Worm (Caenorhabditis elegans) whole organism, midembryonic: ENCODE measurements around the gene R02D5.9.

Source experiments
- T22C8.4 ChIP-seq: fragments of 200-800 bp; sonication (Bioruptor generic); IDR thresholded peaks from 2 replicates; pipeline ENCODE4 v1.3.6; 2022; ENCODE audit warnings: missing genetic modification characterization, missing compliant biosample characterization
- cog-1 ChIP-seq: sonication (generic microtip); optimal IDR thresholded peaks from 2 replicates; lab custom pipeline; 2016; ENCODE audit warnings: missing genetic modification characterization, missing compliant biosample characterization
- flt-1 ChIP-seq: fragments of 200-800 bp; sonication (Bioruptor generic); IDR thresholded peaks from 2 replicates; pipeline ENCODE4 v1.3.6; 2022; ENCODE audit warnings: missing genetic modification characterization, missing compliant biosample characterization
- klf-2 ChIP-seq: fragments of 200-800 bp; sonication (Bioruptor generic); conservative IDR thresholded peaks from 2 replicates; pipeline ENCODE4 v1.3.6; 2022; ENCODE audit warnings: missing genetic modification reagents, missing genetic modification characterization, missing compliant biosample characterization
- med-1 ChIP-seq: sonication (generic microtip); optimal IDR thresholded peaks from 2 replicates; lab custom pipeline; 2017; ENCODE audit warnings: missing genetic modification characterization, mild to moderate bottlenecking, missing compliant biosample characterization, antibody characterized with exemption, missing genetic modification reagents; ENCODE audit not compliant: insufficient read depth
- ref-1 ChIP-seq: fragments of 200-800 bp; sonication (Bioruptor generic); conservative IDR thresholded peaks from 2 replicates; pipeline ENCODE4 v1.3.6; 2022; ENCODE audit warnings: missing genetic modification reagents, missing genetic modification characterization, missing compliant biosample characterization
- tab-1 ChIP-seq: fragments of 200-800 bp; sonication (Bioruptor generic); IDR thresholded peaks from 2 replicates; pipeline ENCODE4 v1.3.6; 2022; ENCODE audit warnings: missing genetic modification characterization, missing compliant biosample characterization
- ztf-23 ChIP-seq: fragments of 200-800 bp; sonication (Bioruptor generic); IDR thresholded peaks from 2 replicates; pipeline ENCODE4 v1.3.6; 2022; ENCODE audit warnings: missing genetic modification reagents, missing genetic modification characterization, missing compliant biosample characterization
- ztf-29 ChIP-seq: fragments of 200-800 bp; sonication (Bioruptor generic); IDR thresholded peaks from 2 replicates; pipeline ENCODE4 v1.3.6; 2022; ENCODE audit warnings: missing genetic modification reagents, missing genetic modification characterization, missing compliant biosample characterization

The R02D5.9 gene

DNA sequence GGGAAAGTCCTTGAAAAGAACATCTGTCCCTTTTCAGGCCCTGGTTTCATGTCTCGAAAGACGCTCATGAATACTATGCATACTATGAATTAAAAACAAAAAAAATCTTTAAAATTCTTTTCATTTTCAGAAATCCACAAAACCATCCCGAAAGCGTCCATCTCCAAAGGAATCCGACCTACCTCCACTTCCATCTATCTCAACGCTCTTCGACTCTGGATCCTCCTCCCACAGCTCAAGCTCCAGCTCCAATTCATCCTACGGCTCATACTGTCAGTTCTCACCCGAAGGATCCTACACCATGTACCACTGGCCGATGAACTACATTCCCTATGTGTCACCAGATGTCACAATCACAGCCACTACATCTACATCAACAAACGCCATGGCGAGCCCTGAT lies 2.4 kb downstream of the R02D5.9 start:
- TF ChIP-seq ztf-23 (GFP tag; lab: Robert Waterston, UW) (no peak), tab-1 (GFP tag; lab: Robert Waterston, UW) (no peak), ztf-29 (no peak), med-1 (no peak), flt-1 (GFP tag; lab: Robert Waterston, UW) (no peak)

DNA sequence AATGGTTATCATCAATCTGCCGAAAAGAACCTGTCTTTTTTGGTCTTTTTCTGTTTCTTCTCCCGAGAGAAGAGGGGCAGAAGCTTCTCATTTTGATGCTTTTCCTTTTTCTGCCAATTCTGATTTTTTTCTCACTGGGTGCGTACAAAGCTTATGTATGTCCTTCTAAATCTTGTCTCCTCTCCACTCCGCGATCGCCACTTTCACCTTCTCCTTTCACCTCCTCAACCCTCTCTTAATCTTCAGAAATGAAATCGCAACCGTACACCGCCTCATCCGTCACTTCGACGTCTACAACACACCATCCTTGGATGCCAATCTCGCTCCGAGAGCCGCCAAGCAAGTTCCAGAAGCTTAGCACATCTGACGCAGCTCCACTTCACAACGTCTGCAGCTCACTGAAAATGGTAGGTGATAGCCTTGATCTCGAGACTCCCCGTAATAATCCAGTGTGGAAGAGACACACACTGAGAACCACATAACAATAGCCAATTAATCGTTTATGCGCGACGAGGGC lies 2.9 kb downstream of the R02D5.9 start, which contains the start of gene R02D5.1:
Gene R02D5.1, plus strand, starts transcription at position 245 of the 517 bp plus-strand sequence.
- TF ChIP-seq T22C8.4 (GFP tag; lab: Robert Waterston, UW): no peak
- TF ChIP-seq med-1: no peak
- TF ChIP-seq tab-1 (GFP tag; lab: Robert Waterston, UW): no peak
- TF ChIP-seq cog-1 (tag; lab: Kevin White, UChicago): peak; percentile 9
- 0 out of 2 replicates have a peak, but pooled peaks have one; percentile 31 for TF ChIP-seq flt-1 (GFP tag; lab: Robert Waterston, UW)
- TF ChIP-seq ref-1: no peak

DNA sequence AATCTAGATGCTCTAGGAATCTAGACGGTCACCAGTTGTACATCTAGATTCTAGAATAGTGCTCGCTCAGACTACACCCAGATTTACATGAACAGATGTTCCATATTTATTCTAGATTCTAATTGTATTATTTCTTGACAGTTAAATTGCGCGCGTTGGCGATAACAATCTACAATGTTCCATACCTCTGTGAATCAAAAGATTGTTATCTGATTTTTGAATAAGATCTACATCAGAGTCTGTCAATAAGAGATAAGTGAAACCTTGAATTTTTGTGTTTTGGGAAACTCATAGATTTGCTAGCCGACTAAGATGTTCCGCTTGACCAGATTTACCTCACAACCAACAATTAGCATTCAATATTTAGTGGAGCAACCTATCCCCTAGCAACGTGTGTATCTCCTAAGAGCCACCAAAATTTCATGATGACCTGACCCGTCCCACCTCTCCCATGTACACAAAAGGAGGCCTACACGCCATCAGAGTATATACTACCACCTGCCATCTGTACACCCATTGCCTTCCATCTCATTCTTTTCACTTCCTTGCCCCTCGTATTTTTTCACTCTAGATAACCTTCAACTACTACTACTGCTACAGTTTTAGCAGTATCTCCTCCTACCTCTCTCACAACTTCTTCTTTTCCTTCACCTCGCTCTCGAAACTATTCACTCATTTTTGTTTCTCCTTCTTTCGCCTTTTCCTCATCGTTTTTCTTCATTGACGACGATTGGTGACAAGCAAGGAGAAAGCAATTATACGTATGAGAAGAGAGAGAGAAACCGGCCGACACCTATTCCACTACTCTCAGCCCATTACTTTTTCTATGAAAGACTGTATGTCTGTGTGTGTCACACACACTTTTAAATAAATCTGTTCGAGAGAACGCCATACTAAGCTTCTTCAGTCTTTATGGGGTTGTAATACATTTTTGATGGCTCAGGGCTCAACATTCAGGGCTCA lies 3.9 kb downstream of the R02D5.9 start:
- TF ChIP-seq med-1: no peak
- TF ChIP-seq ztf-29: peak; percentile 13; the same call in 1 of the 2 replicates

DNA sequence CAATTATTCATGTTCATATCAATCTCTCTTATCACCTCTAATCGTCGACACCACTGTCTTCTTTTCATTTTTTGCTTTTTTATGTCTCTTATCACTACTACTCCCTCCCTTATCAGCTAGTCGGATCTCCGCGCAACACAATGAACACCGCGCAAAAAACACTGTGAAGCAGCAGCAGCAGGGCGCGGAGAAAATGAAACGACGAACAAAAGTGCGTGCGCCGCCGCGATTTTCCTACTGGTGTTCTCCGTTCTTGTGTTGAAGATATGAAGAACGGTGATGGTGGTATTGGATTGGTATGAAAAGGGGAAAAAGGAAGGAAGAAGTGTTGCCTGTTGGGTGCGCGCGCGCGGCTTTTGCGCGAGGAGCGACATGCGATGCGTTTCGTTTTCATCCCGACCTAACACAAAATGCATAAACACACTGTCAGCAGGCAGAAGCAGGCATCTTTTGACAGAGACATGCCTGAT lies 5.1 kb downstream of the R02D5.9 start:
- TF ChIP-seq cog-1 (tag; lab: Kevin White, UChicago) (peak; percentile 51), ztf-29 (peak; percentile 60; the same call in 1 of the 2 replicates), ztf-23 (GFP tag; lab: Robert Waterston, UW) (0 out of 2 replicates have a peak, but pooled peaks have one; percentile 55), tab-1 (GFP tag; lab: Robert Waterston, UW) (no peak)

DNA sequence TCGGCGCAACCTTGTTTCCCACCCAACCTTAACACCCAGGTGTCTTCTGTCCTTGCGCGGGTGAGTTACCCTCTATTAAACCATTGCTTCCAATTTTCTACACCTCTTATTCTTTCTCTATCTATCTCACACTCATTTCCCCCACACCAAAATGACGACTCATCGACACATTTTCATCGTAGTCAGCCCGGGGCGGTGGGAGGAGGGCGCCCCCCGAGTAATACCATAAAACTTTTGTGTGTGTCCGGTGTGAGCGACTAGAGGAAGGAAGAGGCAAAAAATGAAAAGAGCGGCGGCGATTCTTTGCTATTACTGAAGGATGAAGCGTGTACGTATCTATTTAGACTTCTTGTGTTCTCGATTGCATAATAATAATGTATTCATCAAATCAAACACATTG lies 6.1 kb downstream of the R02D5.9 start:
- TF ChIP-seq cog-1 (tag; lab: Kevin White, UChicago) (no peak), ztf-23 (GFP tag; lab: Robert Waterston, UW) (no peak), klf-2 (GFP tag; lab: Robert Waterston, UW) (no peak), tab-1 (GFP tag; lab: Robert Waterston, UW) (no peak), ztf-29 (no peak), ref-1 (no peak), flt-1 (GFP tag; lab: Robert Waterston, UW) (no peak), T22C8.4 (GFP tag; lab: Robert Waterston, UW) (no peak), med-1 (no peak)

DNA sequence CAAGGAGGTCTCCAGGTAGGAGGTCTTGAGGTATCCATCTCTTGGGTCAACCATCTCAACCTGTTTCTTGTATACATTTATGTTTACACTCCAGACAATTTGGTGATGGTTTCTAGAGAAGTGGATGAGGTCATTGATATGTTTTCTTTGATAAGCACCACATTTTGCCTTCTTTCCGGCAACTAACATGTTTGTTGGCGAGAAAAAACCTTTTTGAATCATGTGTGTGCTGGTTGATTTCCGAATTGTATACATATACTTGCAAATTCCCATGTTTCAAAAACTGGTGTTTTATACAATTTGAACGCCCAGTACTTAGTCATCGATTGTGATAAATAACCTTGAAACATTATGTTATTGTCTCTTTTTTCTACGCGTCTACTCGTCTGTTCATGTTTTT lies 6.8 kb downstream of the R02D5.9 start:
- TF ChIP-seq med-1: no peak
- TF ChIP-seq klf-2 (GFP tag; lab: Robert Waterston, UW): no peak
- TF ChIP-seq flt-1 (GFP tag; lab: Robert Waterston, UW): no peak
- no peak for TF ChIP-seq tab-1 (GFP tag; lab: Robert Waterston, UW)
- no peak for TF ChIP-seq ztf-29
- TF ChIP-seq cog-1 (tag; lab: Kevin White, UChicago): no peak
- TF ChIP-seq T22C8.4 (GFP tag; lab: Robert Waterston, UW): no peak
- no peak for TF ChIP-seq ztf-23 (GFP tag; lab: Robert Waterston, UW)
- TF ChIP-seq ref-1: no peak

DNA sequence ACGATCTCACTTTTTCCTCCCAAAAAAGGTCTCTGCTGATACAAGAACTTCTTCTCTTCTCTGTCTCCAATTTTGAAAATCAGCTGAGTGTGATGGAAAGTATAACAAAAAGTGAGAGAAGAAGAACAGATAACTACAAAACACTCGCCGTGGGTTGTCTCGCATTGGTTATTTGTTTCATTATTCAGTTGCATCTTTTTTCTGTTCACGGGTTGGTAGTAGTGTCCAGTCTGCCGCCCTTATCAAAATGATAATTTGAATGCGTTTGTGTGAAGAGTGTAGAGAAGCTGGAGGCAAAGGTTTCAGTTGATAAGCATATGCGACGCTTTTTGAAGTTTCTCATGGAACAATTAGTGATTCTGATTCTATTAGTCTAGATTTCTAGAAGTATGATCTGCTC lies 7.9 kb downstream of the R02D5.9 start:
- no peak for TF ChIP-seq med-1
- no peak for TF ChIP-seq cog-1 (tag; lab: Kevin White, UChicago)
- TF ChIP-seq flt-1 (GFP tag; lab: Robert Waterston, UW): no peak
- no peak for TF ChIP-seq ztf-23 (GFP tag; lab: Robert Waterston, UW)
- no peak for TF ChIP-seq tab-1 (GFP tag; lab: Robert Waterston, UW)
- no peak for TF ChIP-seq T22C8.4 (GFP tag; lab: Robert Waterston, UW)
- no peak for TF ChIP-seq klf-2 (GFP tag; lab: Robert Waterston, UW)
- no peak for TF ChIP-seq ztf-29
- no peak for TF ChIP-seq ref-1

DNA sequence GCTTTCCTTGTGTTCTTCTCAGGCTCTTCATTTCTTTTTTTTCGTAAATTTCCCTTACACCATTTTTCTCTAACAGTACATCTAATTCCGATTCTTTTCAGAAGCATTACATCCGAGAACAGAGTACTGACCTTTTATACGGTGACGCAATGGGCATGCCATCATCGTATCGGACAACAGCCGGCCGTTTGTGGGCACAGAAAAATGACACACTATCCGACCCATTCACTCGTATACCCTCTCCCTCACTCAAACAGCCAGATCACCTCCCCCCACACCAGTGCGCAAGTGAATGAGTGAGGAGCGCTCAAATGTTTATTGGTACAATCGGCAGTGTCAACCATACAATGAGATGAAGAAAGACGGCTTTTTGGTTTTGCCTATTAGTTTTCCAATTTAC lies 9.8 kb downstream of the R02D5.9 start, which contains the start of gene R02D5.24:
Gene R02D5.24, plus strand, starts transcription at position 205 of the 400 bp plus-strand sequence.
- TF ChIP-seq med-1 (no peak), tab-1 (GFP tag; lab: Robert Waterston, UW) (no peak), flt-1 (GFP tag; lab: Robert Waterston, UW) (0 out of 2 replicates have a peak, but pooled peaks have one; percentile 15), T22C8.4 (GFP tag; lab: Robert Waterston, UW) (no peak), ztf-23 (GFP tag; lab: Robert Waterston, UW) (no peak), cog-1 (tag; lab: Kevin White, UChicago) (no peak), ztf-29 (no peak), klf-2 (GFP tag; lab: Robert Waterston, UW) (no peak)

DNA sequence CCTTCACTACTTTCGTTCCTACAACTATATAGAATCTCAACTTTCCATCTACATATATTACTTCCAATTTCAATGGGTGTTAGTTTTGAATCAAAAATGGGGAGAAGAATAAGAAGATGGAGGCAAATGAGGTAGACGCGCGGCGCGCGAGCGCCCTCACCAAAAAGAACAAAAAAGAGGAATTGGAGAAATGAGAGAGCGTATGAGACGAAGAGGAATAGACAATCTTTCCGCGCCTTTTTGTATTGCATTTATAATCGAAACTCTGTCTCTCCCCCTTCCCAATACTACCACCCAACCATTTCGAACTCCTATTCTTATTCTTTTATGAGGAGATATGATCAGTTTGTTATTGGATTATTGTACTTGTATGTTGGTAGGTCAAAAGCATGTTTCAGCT lies 10.4 kb downstream of the R02D5.9 start:
- TF ChIP-seq flt-1 (GFP tag; lab: Robert Waterston, UW) (no peak), ref-1 (no peak), ztf-23 (GFP tag; lab: Robert Waterston, UW) (no peak), T22C8.4 (GFP tag; lab: Robert Waterston, UW) (no peak), med-1 (no peak), cog-1 (tag; lab: Kevin White, UChicago) (no peak), tab-1 (GFP tag; lab: Robert Waterston, UW) (no peak), klf-2 (GFP tag; lab: Robert Waterston, UW) (no peak), ztf-29 (no peak)
